Fruit fly (Drosophila melanogaster): ENCODE measurements around the gene Tdh.

Tdh gene

dm6 chr3L:20517897-20518804, 51.4 kb downstream of the Tdh start (continued):
- no peak for TF ChIP-seq Dfd (GFP tag; optimal IDR thresholded peaks at IDR 0.05)
- TF ChIP-seq pita (GFP tag; optimal IDR thresholded peaks at IDR 0.05): no peak
- peak; percentile 19; the same call in 1 of the 2 replicates for TF ChIP-seq seq (GFP tag; IDR thresholded peaks at IDR 0.05)
- TF ChIP-seq Atf3 (GFP tag; optimal IDR thresholded peaks at IDR 0.05): no peak
- TF ChIP-seq CG17612 (GFP tag; IDR thresholded peaks at IDR 0.05): no peak
- peak; percentile 52 for TF ChIP-seq CG11504 (tag; optimal IDR thresholded peaks at IDR 0.05)
- 0 out of 2 replicates have a peak, but pooled peaks have one; percentile 18 for TF ChIP-seq wdn (GFP tag; IDR thresholded peaks at IDR 0.05)
- no peak for TF ChIP-seq gro (GFP tag; optimal IDR thresholded peaks at IDR 0.05)
- TF ChIP-seq Kr (GFP tag; optimal IDR thresholded peaks at IDR 0.05): no peak
- TF ChIP-seq tgo (GFP tag; IDR thresholded peaks at IDR 0.05): no peak
- TF ChIP-seq CG9215 (GFP tag; IDR thresholded peaks at IDR 0.05): 0 out of 2 replicates have a peak, but pooled peaks have one; percentile 9
- peak; percentile 11 for TF ChIP-seq lbe (GFP tag; optimal IDR thresholded peaks at IDR 0.05)
- TF ChIP-seq CG10267 (tag; optimal IDR thresholded peaks at IDR 0.05): peak; percentile 12
- TF ChIP-seq ems (GFP tag; optimal IDR thresholded peaks at IDR 0.05): no peak
- no peak for TF ChIP-seq sisA (GFP tag; IDR thresholded peaks at IDR 0.05)
- no peak for TF ChIP-seq sob (GFP tag; IDR thresholded peaks at IDR 0.05)
- TF ChIP-seq CG31441 (GFP tag; IDR thresholded peaks at IDR 0.05): 0 out of 2 replicates have a peak, but pooled peaks have one; percentile 19
- peak; percentile 56 for TF ChIP-seq row (GFP tag; IDR thresholded peaks at IDR 0.05)
- TF ChIP-seq Fer2 (tag; optimal IDR thresholded peaks at IDR 0.05): no peak
- no peak for TF ChIP-seq Asciz (GFP tag; optimal IDR thresholded peaks at IDR 0.05)
- peak; percentile 14 for TF ChIP-seq Vsx1 (GFP tag; optimal IDR thresholded peaks at IDR 0.05)
- no peak for TF ChIP-seq mld (GFP tag; IDR thresholded peaks at IDR 0.05; ENCODE audit: partially characterized antibody)
- TF ChIP-seq CG12071 (GFP tag; optimal IDR thresholded peaks at IDR 0.05): no peak
- TF ChIP-seq al (GFP tag; IDR thresholded peaks at IDR 0.05): no peak
- peak; percentile 54 for TF ChIP-seq CG6689 (GFP tag; IDR thresholded peaks at IDR 0.05)
- TF ChIP-seq Lim3 (GFP tag; IDR thresholded peaks at IDR 0.05): no peak
- TF ChIP-seq CG1233 (GFP tag; optimal IDR thresholded peaks at IDR 0.05): peak; percentile 15
- TF ChIP-seq tup (GFP tag; optimal IDR thresholded peaks at IDR 0.05): no peak
- peak; percentile 52 for TF ChIP-seq CG9932 (GFP tag; IDR thresholded peaks at IDR 0.05)
- no peak for TF ChIP-seq CG13287 (GFP tag; IDR thresholded peaks at IDR 0.05; ENCODE audit: partially characterized antibody)
- peak; percentile 68 for TF ChIP-seq Ptx1 (GFP tag; IDR thresholded peaks at IDR 0.05)
- peak; percentile 61 for TF ChIP-seq CG17385 (GFP tag; optimal IDR thresholded peaks at IDR 0.05)
- no peak for TF ChIP-seq vnd (GFP tag; IDR thresholded peaks at IDR 0.05; ENCODE audit: partially characterized antibody)
- no peak for TF ChIP-seq MTF-1 (GFP tag; optimal IDR thresholded peaks at IDR 0.05; ENCODE audit: borderline replicate concordance)
- no peak for TF ChIP-seq ham (GFP tag; IDR thresholded peaks at IDR 0.05)
- TF ChIP-seq CG30403 (GFP tag; optimal IDR thresholded peaks at IDR 0.05): peak; percentile 48
- TF ChIP-seq CG15269 (tag; optimal IDR thresholded peaks at IDR 0.05): peak; percentile 60
- peak; percentile 21 for TF ChIP-seq caup (GFP tag; optimal IDR thresholded peaks at IDR 0.05; ENCODE audit: severe bottlenecking)
- TF ChIP-seq pum (GFP tag; optimal IDR thresholded peaks at IDR 0.05): no peak
- TF ChIP-seq knrl (GFP tag; IDR thresholded peaks at IDR 0.05; ENCODE audit: partially characterized antibody): no peak
- peak; percentile 51; the same call in 1 of the 2 replicates for TF ChIP-seq CG11696 (GFP tag; IDR thresholded peaks at IDR 0.05)
- no peak for TF ChIP-seq CG1529 (GFP tag; optimal IDR thresholded peaks at IDR 0.05)
- peak; percentile 43 for TF ChIP-seq corto (GFP tag; optimal IDR thresholded peaks at IDR 0.05)
- TF ChIP-seq ATbp (GFP tag; optimal IDR thresholded peaks at IDR 0.05): peak; percentile 15
- no peak for TF ChIP-seq CG4282 (GFP tag; optimal IDR thresholded peaks at IDR 0.05)
- no peak for TF ChIP-seq sqz (GFP tag; optimal IDR thresholded peaks at IDR 0.05)
- no peak for TF ChIP-seq cg (GFP tag; optimal IDR thresholded peaks at IDR 0.05)
- TF ChIP-seq Chrac-16 (GFP tag; optimal IDR thresholded peaks at IDR 0.05): peak; percentile 15
